Worm (Caenorhabditis elegans) whole organism, L4 larva: ENCODE measurements around the gene tag-280.

ENCODE experiments used
- F37D6.2 ChIP-seq: sonication (generic microtip); optimal IDR thresholded peaks from 2 replicates; lab custom pipeline; 2016; ENCODE audit warnings: mild to moderate bottlenecking, missing genetic modification characterization, missing compliant biosample characterization
- F44E2.7 ChIP-seq: fragments of 200-800 bp; sonication (Bioruptor generic); IDR thresholded peaks from 2 replicates; pipeline ENCODE4 v2.1.2; 2022; ENCODE audit warnings: missing genetic modification characterization, missing compliant biosample characterization
- F49E8.2 ChIP-seq: sonication (generic microtip); optimal IDR thresholded peaks from 2 replicates; lab custom pipeline; 2016; ENCODE audit warnings: missing compliant biosample characterization, mild to moderate bottlenecking, missing genetic modification characterization, borderline replicate concordance
- R02D3.7 ChIP-seq: fragments of 150-350 bp; sonication (generic microtip); optimal IDR thresholded peaks from 3 replicates; lab custom pipeline; 2014; ENCODE audit warnings: missing biosample characterization, missing genetic modification characterization
- T26A8.4 ChIP-seq: fragments of 200-800 bp; sonication (Bioruptor generic); IDR thresholded peaks from 2 replicates; pipeline ENCODE4 v1.3.6; 2022; ENCODE audit warnings: missing genetic modification characterization, missing compliant biosample characterization
- Y105C5A.15 ChIP-seq: fragments of 200-800 bp; sonication (Bioruptor generic); IDR thresholded peaks from 2 replicates; pipeline ENCODE4 v1.3.6; 2022; ENCODE audit warnings: missing genetic modification characterization, missing compliant biosample characterization
- Y48G9A.11 ChIP-seq: fragments of 200-800 bp; sonication (Bioruptor generic); IDR thresholded peaks from 2 replicates; pipeline ENCODE4 v1.3.6; 2022; ENCODE audit warnings: missing genetic modification reagents, missing genetic modification characterization, missing compliant biosample characterization
- Y75B8A.6 ChIP-seq: fragments of 200-800 bp; sonication (Bioruptor generic); IDR thresholded peaks from 2 replicates; pipeline ENCODE4 v1.3.6; 2022; ENCODE audit warnings: missing genetic modification reagents, missing genetic modification characterization, missing compliant biosample characterization
- aha-1 ChIP-seq: fragments of 150-350 bp; peaks from one replicate; lab custom pipeline; 2014; ENCODE audit warnings: missing biosample characterization, missing genetic modification characterization
- ceh-62 ChIP-seq: sonication (generic microtip); optimal IDR thresholded peaks from 2 replicates; lab custom pipeline; 2017; ENCODE audit warnings: missing biosample characterization, missing genetic modification characterization
- ceh-82 ChIP-seq: sonication (generic microtip); optimal IDR thresholded peaks from 2 replicates; lab custom pipeline; 2017; ENCODE audit warnings: missing biosample characterization, missing genetic modification characterization
- daf-16 ChIP-seq, 3 experiments: sonication (generic microtip); optimal IDR thresholded peaks; 2 replicates each; lab custom pipeline; 2016 to 2017; ENCODE audit warnings: missing genetic modification characterization in 3 of 3, missing genetic modification reagents in 3 of 3, mild to moderate bottlenecking in 2 of 3, missing compliant biosample characterization in 2 of 3, missing biosample characterization in 1 of 3, moderate library complexity in 1 of 3
- dmd-8 ChIP-seq: fragments of 200-800 bp; sonication (Bioruptor generic); IDR thresholded peaks from 2 replicates; pipeline ENCODE4 v1.3.6; 2022; ENCODE audit warnings: missing genetic modification characterization, missing compliant biosample characterization
- dmd-9 ChIP-seq: fragments of 200-800 bp; sonication (Bioruptor generic); IDR thresholded peaks from 2 replicates; pipeline ENCODE4 v1.3.6; 2022; ENCODE audit warnings: missing genetic modification reagents, missing genetic modification characterization, missing compliant biosample characterization
- dpl-1 ChIP-seq: fragments of 150-350 bp; optimal IDR thresholded peaks from 2 replicates; lab custom pipeline; 2014; ENCODE audit warnings: missing biosample characterization, missing genetic modification reagents, missing genetic modification characterization
- dve-1 ChIP-seq: sonication (generic microtip); optimal IDR thresholded peaks from 2 replicates; lab custom pipeline; 2017; ENCODE audit warnings: antibody characterized with exemption, mild to moderate bottlenecking, missing genetic modification characterization, missing compliant biosample characterization; ENCODE audit not compliant: insufficient read depth
- egl-27 ChIP-seq: sonication (generic microtip); optimal IDR thresholded peaks from 3 replicates; lab custom pipeline; 2017; ENCODE audit warnings: missing biosample characterization, missing genetic modification reagents, missing genetic modification characterization
- egl-43 ChIP-seq: fragments of 200-800 bp; sonication (Bioruptor generic); IDR thresholded peaks from 2 replicates; pipeline ENCODE4 v1.3.6; 2022; ENCODE audit warnings: missing genetic modification reagents, missing genetic modification characterization, missing compliant biosample characterization
- fkh-10 ChIP-seq: fragments of 150-350 bp; optimal IDR thresholded peaks from 2 replicates; lab custom pipeline; 2014; ENCODE audit warnings: missing biosample characterization, missing genetic modification reagents, missing genetic modification characterization
- hif-1 ChIP-seq, 2 experiments: sonication (generic microtip); optimal IDR thresholded peaks; 2 replicates each; lab custom pipeline; 2016 to 2017; ENCODE audit warnings: missing compliant biosample characterization in 2 of 2, missing genetic modification characterization in 2 of 2, missing genetic modification reagents in 2 of 2, missing genotype in 2 of 2, mild to moderate bottlenecking in 1 of 2
- hmg-1.1 ChIP-seq: fragments of 200-800 bp; sonication (Bioruptor generic); IDR thresholded peaks from 2 replicates; pipeline ENCODE4 v1.3.6; 2022; ENCODE audit warnings: missing genetic modification reagents, missing genetic modification characterization, missing compliant biosample characterization
- lim-7 ChIP-seq: fragments of 200-800 bp; sonication (Bioruptor generic); IDR thresholded peaks from 2 replicates; pipeline ENCODE4 v1.3.6; 2022; ENCODE audit warnings: missing genetic modification characterization, missing compliant biosample characterization
- lin-29 ChIP-seq: fragments of 200-800 bp; sonication (Bioruptor generic); IDR thresholded peaks from 2 replicates; pipeline ENCODE4 v1.3.6; 2022; ENCODE audit warnings: missing genetic modification reagents, missing genetic modification characterization, missing compliant biosample characterization
- lin-38 ChIP-seq: fragments of 200-800 bp; sonication (Bioruptor generic); IDR thresholded peaks from 2 replicates; pipeline ENCODE4 v1.3.6; 2022; ENCODE audit warnings: missing genetic modification reagents, missing genetic modification characterization, missing compliant biosample characterization
- lin-39 ChIP-seq: fragments of 150-350 bp; optimal IDR thresholded peaks from 2 replicates; lab custom pipeline; 2014; ENCODE audit warnings: missing biosample characterization, missing genetic modification reagents, missing genetic modification characterization
- mdt-29 ChIP-seq: fragments of 200-800 bp; sonication (Bioruptor generic); IDR thresholded peaks from 2 replicates; pipeline ENCODE4 v1.3.6; 2022; ENCODE audit warnings: missing genetic modification reagents, missing genetic modification characterization, missing compliant biosample characterization
- mep-1 ChIP-seq: fragments of 150-350 bp; sonication (generic microtip); optimal IDR thresholded peaks from 3 replicates; lab custom pipeline; 2014; ENCODE audit warnings: missing biosample characterization, missing genetic modification characterization
- mxl-2 ChIP-seq: fragments of 200-800 bp; sonication (Bioruptor generic); conservative IDR thresholded peaks from 2 replicates; pipeline ENCODE4 v1.3.6; 2022; ENCODE audit warnings: missing genetic modification reagents, missing genetic modification characterization, missing compliant biosample characterization
- nhr-10 ChIP-seq: fragments of 150-350 bp; optimal IDR thresholded peaks from 2 replicates; lab custom pipeline; 2014; ENCODE audit warnings: missing biosample characterization, missing genetic modification characterization
- nhr-11 ChIP-seq: fragments of 150-350 bp; optimal IDR thresholded peaks from 2 replicates; lab custom pipeline; 2014; ENCODE audit warnings: missing biosample characterization, missing genetic modification characterization
- nhr-111 ChIP-seq: fragments of 200-800 bp; sonication (Bioruptor generic); optimal IDR thresholded peaks from 2 replicates; lab custom pipeline; 2018; ENCODE audit warnings: mild to moderate bottlenecking, missing genetic modification characterization, missing compliant biosample characterization
- nhr-48 ChIP-seq: sonication (generic microtip); optimal IDR thresholded peaks from 2 replicates; lab custom pipeline; 2016; ENCODE audit warnings: mild to moderate bottlenecking, missing genetic modification characterization, missing compliant biosample characterization
- nhr-6 ChIP-seq: fragments of 150-350 bp; optimal IDR thresholded peaks from 2 replicates; lab custom pipeline; 2014; ENCODE audit warnings: missing biosample characterization, missing genetic modification characterization
- nhr-77 ChIP-seq: fragments of 150-350 bp; optimal IDR thresholded peaks from 2 replicates; lab custom pipeline; 2014; ENCODE audit warnings: missing biosample characterization, missing genetic modification characterization
- pha-4 ChIP-seq, 2 experiments: fragments of 150-350 bp in 1 of 2; fragments of 200-800 bp in 1 of 2; sonication (Bioruptor generic) in 1 of 2; IDR thresholded peaks in 1 of 2; optimal IDR thresholded peaks in 1 of 2; 2 replicates each; pipeline versions ENCODE4 v1.3.6 to Lab custom; 2014 to 2022; ENCODE audit warnings: missing genetic modification characterization in 2 of 2, missing genetic modification reagents in 2 of 2, missing biosample characterization in 1 of 2, missing compliant biosample characterization in 1 of 2
- php-3 ChIP-seq: fragments of 200-800 bp; sonication (Bioruptor generic); IDR thresholded peaks from 2 replicates; pipeline ENCODE4 v1.3.6; 2022; ENCODE audit warnings: missing genetic modification reagents, missing genetic modification characterization, missing compliant biosample characterization
- set-16 ChIP-seq: fragments of 200-800 bp; sonication (Bioruptor generic); IDR thresholded peaks from 2 replicates; pipeline ENCODE4 v1.3.6; 2022; ENCODE audit warnings: missing genetic modification reagents, missing genetic modification characterization, missing compliant biosample characterization
- spr-3 ChIP-seq: fragments of 200-800 bp; sonication (Bioruptor generic); optimal IDR thresholded peaks from 2 replicates; lab custom pipeline; 2018; ENCODE audit warnings: mild to moderate bottlenecking, missing genetic modification characterization, missing compliant biosample characterization
- vab-7 ChIP-seq: fragments of 200-800 bp; sonication (Bioruptor generic); IDR thresholded peaks from 2 replicates; pipeline ENCODE4 v1.3.6; 2022; ENCODE audit warnings: missing genetic modification reagents, missing genetic modification characterization, missing compliant biosample characterization
- zag-1 ChIP-seq: fragments of 150-350 bp; optimal IDR thresholded peaks from 2 replicates; lab custom pipeline; 2014; ENCODE audit warnings: missing biosample characterization, missing genetic modification characterization
- zfp-3 ChIP-seq: fragments of 200-800 bp; sonication (Bioruptor generic); conservative IDR thresholded peaks from 2 replicates; pipeline ENCODE4 v1.3.6; 2022; ENCODE audit warnings: missing genetic modification reagents, missing genetic modification characterization, missing compliant biosample characterization
- zip-2 ChIP-seq: fragments of 150-350 bp; optimal IDR thresholded peaks from 2 replicates; lab custom pipeline; 2014; ENCODE audit warnings: missing biosample characterization, missing genetic modification characterization
- ztf-7 ChIP-seq: fragments of 150-350 bp; optimal IDR thresholded peaks from 2 replicates; lab custom pipeline; 2014; ENCODE audit warnings: missing biosample characterization, missing genetic modification characterization

The tag-280 gene

ce11 chrII:12435202-12435872 lies 25.1 kb upstream of the tag-280 start:
- TF ChIP-seq lin-38 (no peak), vab-7 (peak; percentile 42; the same call in 1 of the 2 replicates), nhr-10 (no peak), mep-1 (no peak), F37D6.2 (no peak), dve-1 (tag; lab: Kevin White, UChicago) (no peak), set-16 (peak; percentile 62), dmd-8 (GFP tag; lab: Robert Waterston, UW) (0 out of 2 replicates have a peak, but pooled peaks have one; percentile 47), lin-39 (no peak), lim-7 (GFP tag; lab: Robert Waterston, UW) (peak; percentile 63; the same call in 1 of the 2 replicates), spr-3 (GFP tag; lab: Kevin White, UChicago) (no peak), egl-27 (tag; lab: Kevin White, UChicago) (no peak), php-3 (GFP tag; lab: Robert Waterston, UW) (no peak), pha-4 (GFP tag; IDR thresholded peaks at IDR 0.05; lab: Robert Waterston, UW) (peak; percentile 18; the same call in 1 of the 2 replicates), pha-4 (tag; optimal IDR thresholded peaks at IDR 0.05; lab: Kevin White, UChicago) (no peak), egl-43 (GFP tag; lab: Robert Waterston, UW) (peak; percentile 57; the same call in 1 of the 2 replicates), T26A8.4 (GFP tag; lab: Robert Waterston, UW) (no peak), dmd-9 (GFP tag; lab: Robert Waterston, UW) (0 out of 2 replicates have a peak, but pooled peaks have one; percentile 61), fkh-10 (GFP tag; lab: Kevin White, UChicago) (no peak), mdt-29 (GFP tag; lab: Robert Waterston, UW) (no peak), mxl-2 (GFP tag; lab: Robert Waterston, UW) (no peak), zag-1 (no peak)

DNA sequence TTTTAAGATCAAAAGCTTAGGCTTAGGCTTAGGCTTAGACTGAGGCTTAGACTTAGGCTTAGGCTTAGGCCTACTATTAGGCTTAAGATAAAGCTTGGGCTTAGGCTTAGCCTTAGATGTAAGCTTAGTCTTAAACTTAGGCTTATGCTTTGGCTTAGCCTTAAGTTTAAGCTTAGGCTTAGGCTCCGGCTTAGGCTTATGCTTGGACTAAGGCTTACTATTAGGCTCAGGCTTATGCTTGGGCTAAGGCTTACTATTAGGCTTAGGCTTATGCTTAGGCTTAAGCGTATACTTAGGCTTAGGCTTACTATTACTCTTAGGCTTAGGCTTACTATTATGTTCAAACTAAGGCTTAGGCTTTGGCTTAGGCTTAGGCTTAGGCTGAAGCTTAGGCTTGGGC lies 23.7 kb upstream of the tag-280 start:
- TF ChIP-seq R02D3.7, result no peak
- TF ChIP-seq daf-16 (GFP tag; optimal IDR thresholded peaks at IDR 0.05; lab: Kevin White, UChicago), result no peak
- TF ChIP-seq daf-16 (tag; optimal IDR thresholded peaks at IDR 0.05; lab: Kevin White, UChicago), result no peak
- TF ChIP-seq Y105C5A.15, result no peak
- no peak for TF ChIP-seq F49E8.2 (tag; lab: Kevin White, UChicago)
- no peak for TF ChIP-seq hmg-1.1 (GFP tag; lab: Robert Waterston, UW)
- TF ChIP-seq ceh-82, result no peak
- TF ChIP-seq lin-29 (GFP tag; lab: Robert Waterston, UW), result no peak
- TF ChIP-seq lim-7 (GFP tag; lab: Robert Waterston, UW), result 0 out of 2 replicates have a peak, but pooled peaks have one; percentile 32

ce11 chrII:12438441-12438840 lies 22.0 kb upstream of the tag-280 start, which contains the start of gene Y57A10C.9:
Y57A10C.9 (minus strand) TSS chrII:12438541.
- no peak for TF ChIP-seq ceh-62 (tag; lab: Kevin White, UChicago)
- TF ChIP-seq Y48G9A.11, result no peak
- no peak for TF ChIP-seq ztf-7
- no peak for TF ChIP-seq nhr-48 (tag; lab: Kevin White, UChicago)
- TF ChIP-seq hif-1 (tag; optimal IDR thresholded peaks at IDR 0.05; lab: Kevin White, UChicago), result no peak
- TF ChIP-seq dmd-9 (GFP tag; lab: Robert Waterston, UW), result no peak
- no peak for TF ChIP-seq nhr-6 (tag; lab: Kevin White, UChicago)
- no peak for TF ChIP-seq F44E2.7 (GFP tag; lab: Robert Waterston, UW)
- no peak for TF ChIP-seq nhr-77 (tag; lab: Kevin White, UChicago)
- no peak for TF ChIP-seq Y105C5A.15
- no peak for TF ChIP-seq nhr-111
- TF ChIP-seq nhr-11, result no peak
- no peak for TF ChIP-seq zip-2
- no peak for TF ChIP-seq dve-1 (tag; lab: Kevin White, UChicago)
- TF ChIP-seq aha-1 (tag; lab: Kevin White, UChicago), result no peak
- TF ChIP-seq dpl-1 (GFP tag; lab: Kevin White, UChicago), result no peak
- no peak for TF ChIP-seq Y75B8A.6 (GFP tag; lab: Robert Waterston, UW)
- TF ChIP-seq zfp-3 (GFP tag; lab: Robert Waterston, UW), result no peak
